Fruit fly (Drosophila melanogaster): ENCODE data around the gene CG4511.

The CG4511 gene

DNA sequence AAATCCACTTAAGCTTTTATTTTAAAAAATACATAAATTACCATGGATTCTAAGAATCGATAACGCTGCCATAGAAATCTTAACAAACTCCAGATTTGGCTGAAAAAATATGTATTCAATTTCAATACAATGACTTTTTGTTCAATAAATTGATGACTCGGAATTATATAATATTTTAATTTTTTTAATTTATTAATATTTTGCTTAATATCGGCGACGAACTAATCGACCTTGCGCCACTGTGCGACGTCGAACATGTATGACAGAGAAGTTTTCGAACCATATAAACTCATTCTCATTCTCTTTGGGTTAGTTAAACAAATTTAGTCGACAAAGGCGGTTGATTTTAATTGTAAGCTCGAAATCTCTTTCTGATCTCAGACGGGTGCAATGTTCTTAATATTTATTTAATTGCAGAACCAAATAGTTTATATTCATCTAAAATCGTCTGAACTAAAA lies 4.8 kb upstream of the CG4511 start, which contains the start of gene CG42394 (continued):
- TF ChIP-seq al (GFP tag; IDR thresholded peaks at IDR 0.05): peak; percentile 91
- peak; percentile 93 for TF ChIP-seq CG10959 (GFP tag; IDR thresholded peaks at IDR 0.05)
- peak; percentile 87 for TF ChIP-seq CG11093 (GFP tag; IDR thresholded peaks at IDR 0.05)
- peak; percentile 94 for TF ChIP-seq NfI (GFP tag; optimal IDR thresholded peaks at IDR 0.05)
- TF ChIP-seq Doc2 (GFP tag; IDR thresholded peaks at IDR 0.05): no peak
- peak; percentile 90 for TF ChIP-seq CG1024 (GFP tag; IDR thresholded peaks at IDR 0.05)
- peak; percentile 85 for TF ChIP-seq MBD-R2 (GFP tag; IDR thresholded peaks at IDR 0.05)
- TF ChIP-seq crc (GFP tag; optimal IDR thresholded peaks at IDR 0.05): peak; percentile 54
- TF ChIP-seq da (GFP tag; optimal IDR thresholded peaks at IDR 0.05): no peak
- peak; percentile 77 to 96 for TF ChIP-seq Hr51 (GFP tag; optimal IDR thresholded peaks at IDR 0.05)
- peak; percentile 95; the same call in 2 of the 3 replicates for TF ChIP-seq so (GFP tag; IDR thresholded peaks at IDR 0.05)
- TF ChIP-seq Lpt (GFP tag; optimal IDR thresholded peaks at IDR 0.05): no peak
- TF ChIP-seq HLH3B (GFP tag; IDR thresholded peaks at IDR 0.05): peak; percentile 93
- TF ChIP-seq CG18011 (GFP tag; optimal IDR thresholded peaks at IDR 0.05): no peak
- TF ChIP-seq usp (GFP tag; optimal IDR thresholded peaks at IDR 0.05): no peak
- TF ChIP-seq CG6854 (GFP tag; optimal IDR thresholded peaks at IDR 0.05): peak; percentile 97
- TF ChIP-seq zen2 (GFP tag; IDR thresholded peaks at IDR 0.05; ENCODE audit: partially characterized antibody): no peak
- TF ChIP-seq toy (GFP tag; IDR thresholded peaks at IDR 0.05): peak; percentile 87
- peak; percentile 18 for TF ChIP-seq emc (GFP tag; optimal IDR thresholded peaks at IDR 0.05)
- TF ChIP-seq fd3F (GFP tag; optimal IDR thresholded peaks at IDR 0.05): peak; percentile 90
- TF ChIP-seq CG8359 (GFP tag; optimal IDR thresholded peaks at IDR 0.05; ENCODE audit: borderline replicate concordance): peak; percentile 93
- no peak for TF ChIP-seq Opbp (GFP tag; IDR thresholded peaks at IDR 0.05; ENCODE audit: partially characterized antibody)
- TF ChIP-seq crol (GFP tag; IDR thresholded peaks at IDR 0.05): peak; percentile 40; the same call in 1 of the 2 replicates
- no peak for TF ChIP-seq gro (GFP tag; optimal IDR thresholded peaks at IDR 0.05)
- TF ChIP-seq Mes4 (GFP tag; optimal IDR thresholded peaks at IDR 0.05): peak; percentile 61
- TF ChIP-seq lmd (GFP tag; IDR thresholded peaks at IDR 0.05): peak; percentile 93
- TF ChIP-seq ATbp (GFP tag; optimal IDR thresholded peaks at IDR 0.05): peak; percentile 95
- TF ChIP-seq CG11560 (tag; IDR thresholded peaks at IDR 0.05): peak; percentile 8; the same call in 1 of the 3 replicates
- TF ChIP-seq ttk (GFP tag; IDR thresholded peaks at IDR 0.05): peak; percentile 88
- TF ChIP-seq salm (tag; optimal IDR thresholded peaks at IDR 0.05): peak; percentile 83
- peak; percentile 90 for TF ChIP-seq CG30431 (GFP tag; optimal IDR thresholded peaks at IDR 0.05)
- peak; percentile 96 for TF ChIP-seq CG11504 (tag; optimal IDR thresholded peaks at IDR 0.05)
- TF ChIP-seq CG6683 (GFP tag; optimal IDR thresholded peaks at IDR 0.05): peak; percentile 96
- peak; percentile 92 for TF ChIP-seq croc (GFP tag; conservative IDR thresholded peaks at IDR 0.05)
- peak; percentile 95 for TF ChIP-seq Fer3 (tag; optimal IDR thresholded peaks at IDR 0.05)
- peak; percentile 90 for TF ChIP-seq CG10366 (GFP tag; IDR thresholded peaks at IDR 0.05)
- TF ChIP-seq Atf6 (GFP tag; IDR thresholded peaks at IDR 0.05): peak; percentile 96
- peak; percentile 15 for TF ChIP-seq NC2α (GFP tag; optimal IDR thresholded peaks at IDR 0.05)
- TF ChIP-seq corto (GFP tag; optimal IDR thresholded peaks at IDR 0.05): peak; percentile 60
- TF ChIP-seq Hr3 (GFP tag; optimal IDR thresholded peaks at IDR 0.05): peak; percentile 87
- TF ChIP-seq pum (GFP tag; optimal IDR thresholded peaks at IDR 0.05): peak; percentile 64
- peak in 1 of 3 experiments; percentile 83 for TF ChIP-seq Stat92E (GFP tag; optimal IDR thresholded peaks at IDR 0.05)
- TF ChIP-seq CG13296 (GFP tag; optimal IDR thresholded peaks at IDR 0.05): peak; percentile 94
- no peak for TF ChIP-seq B-H2 (GFP tag; optimal IDR thresholded peaks at IDR 0.05)
- peak; percentile 68 for TF ChIP-seq pho (GFP tag; optimal IDR thresholded peaks at IDR 0.05)
- peak; percentile 89 for TF ChIP-seq CG8765 (GFP tag; IDR thresholded peaks at IDR 0.05)
- peak; percentile 67 for TF ChIP-seq CTCF (GFP tag; optimal IDR thresholded peaks at IDR 0.05)
- TF ChIP-seq oc (tag; optimal IDR thresholded peaks at IDR 0.05): peak; percentile 92
- peak; percentile 8 for TF ChIP-seq btn (GFP tag; optimal IDR thresholded peaks at IDR 0.05)
- TF ChIP-seq CG5180 (GFP tag; optimal IDR thresholded peaks at IDR 0.05): peak; percentile 100
- peak; percentile 93 for TF ChIP-seq CG34422 (GFP tag; IDR thresholded peaks at IDR 0.05)

All from whole organism, embryonic.